Worm (Caenorhabditis elegans) whole organism, L4 larva: ENCODE results near the gene pgl-2.

Experiments
- D1046.2 ChIP-seq: fragments of 200-800 bp; sonication (Bioruptor generic); IDR thresholded peaks from 2 replicates; pipeline ENCODE4 v1.3.6; 2022; ENCODE audit warnings: missing genetic modification characterization, missing compliant biosample characterization
- F44E2.7 ChIP-seq: fragments of 200-800 bp; sonication (Bioruptor generic); IDR thresholded peaks from 2 replicates; pipeline ENCODE4 v2.1.2; 2022; ENCODE audit warnings: missing genetic modification characterization, missing compliant biosample characterization
- F49E8.2 ChIP-seq: sonication (generic microtip); optimal IDR thresholded peaks from 2 replicates; lab custom pipeline; 2016; ENCODE audit warnings: missing compliant biosample characterization, mild to moderate bottlenecking, missing genetic modification characterization, borderline replicate concordance
- R02D3.7 ChIP-seq: fragments of 150-350 bp; sonication (generic microtip); optimal IDR thresholded peaks from 3 replicates; lab custom pipeline; 2014; ENCODE audit warnings: missing biosample characterization, missing genetic modification characterization
- T26A8.4 ChIP-seq: fragments of 200-800 bp; sonication (Bioruptor generic); IDR thresholded peaks from 2 replicates; pipeline ENCODE4 v1.3.6; 2022; ENCODE audit warnings: missing genetic modification characterization, missing compliant biosample characterization
- Y48G9A.11 ChIP-seq: fragments of 200-800 bp; sonication (Bioruptor generic); IDR thresholded peaks from 2 replicates; pipeline ENCODE4 v1.3.6; 2022; ENCODE audit warnings: missing genetic modification reagents, missing genetic modification characterization, missing compliant biosample characterization
- Y5F2A.4 ChIP-seq: fragments of 200-800 bp; sonication (Bioruptor generic); optimal IDR thresholded peaks from 2 replicates; lab custom pipeline; 2018; ENCODE audit warnings: mild to moderate bottlenecking, missing genetic modification characterization, missing compliant biosample characterization
- ZK337.2 ChIP-seq: fragments of 200-800 bp; sonication (Bioruptor generic); IDR thresholded peaks from 2 replicates; pipeline ENCODE4 v1.3.6; 2022; ENCODE audit warnings: missing genetic modification reagents, missing genetic modification characterization, missing compliant biosample characterization
- ZK546.5 ChIP-seq, 2 experiments: sonication (generic microtip); optimal IDR thresholded peaks; 2 replicates each; lab custom pipeline; 2017; ENCODE audit warnings: missing biosample characterization in 2 of 2, missing genetic modification characterization in 2 of 2
- aha-1 ChIP-seq: fragments of 150-350 bp; peaks from one replicate; lab custom pipeline; 2014; ENCODE audit warnings: missing biosample characterization, missing genetic modification characterization
- aly-2 ChIP-seq: sonication (generic microtip); optimal IDR thresholded peaks from 2 replicates; lab custom pipeline; 2018; ENCODE audit warnings: missing biosample characterization, missing genetic modification characterization
- ama-1 ChIP-seq: fragments of 150-350 bp; optimal IDR thresholded peaks from 2 replicates; lab custom pipeline; 2014; ENCODE audit warnings: inconsistent platforms, mixed read lengths
- arid-1 ChIP-seq: fragments of 200-800 bp; sonication (Bioruptor generic); conservative IDR thresholded peaks from 2 replicates; pipeline ENCODE4 v1.3.6; 2022; ENCODE audit warnings: missing genetic modification reagents, missing genetic modification characterization, missing compliant biosample characterization
- attf-4 ChIP-seq: sonication (generic microtip); optimal IDR thresholded peaks from 3 replicates; lab custom pipeline; 2017; ENCODE audit warnings: missing biosample characterization, missing genetic modification characterization
- ceh-28 ChIP-seq: fragments of 150-350 bp; optimal IDR thresholded peaks from 2 replicates; lab custom pipeline; 2014; ENCODE audit warnings: missing biosample characterization, missing genetic modification reagents, missing genetic modification characterization
- ctbp-1 ChIP-seq: fragments of 200-800 bp; sonication (Bioruptor generic); IDR thresholded peaks from 2 replicates; pipeline ENCODE4 v1.3.6; 2022; ENCODE audit warnings: missing genetic modification reagents, missing genetic modification characterization, missing compliant biosample characterization
- daf-12 ChIP-seq: fragments of 150-350 bp; optimal IDR thresholded peaks from 2 replicates; lab custom pipeline; 2014; ENCODE audit warnings: missing biosample characterization, missing genetic modification reagents, missing genetic modification characterization
- daf-16 ChIP-seq, 3 experiments: sonication (generic microtip); optimal IDR thresholded peaks; 2 replicates each; lab custom pipeline; 2016 to 2017; ENCODE audit warnings: missing genetic modification characterization in 3 of 3, missing genetic modification reagents in 3 of 3, mild to moderate bottlenecking in 2 of 3, missing compliant biosample characterization in 2 of 3, missing biosample characterization in 1 of 3, moderate library complexity in 1 of 3
- daf-8 ChIP-seq: fragments of 200-800 bp; sonication (Bioruptor generic); IDR thresholded peaks from 2 replicates; pipeline ENCODE4 v1.3.6; 2022; ENCODE audit warnings: missing genetic modification characterization, missing compliant biosample characterization
- dmd-6 ChIP-seq: fragments of 200-800 bp; sonication (Bioruptor generic); IDR thresholded peaks from 2 replicates; pipeline ENCODE4 v1.3.6; 2022; ENCODE audit warnings: missing genetic modification reagents, missing genetic modification characterization, missing compliant biosample characterization
- dmd-9 ChIP-seq: fragments of 200-800 bp; sonication (Bioruptor generic); IDR thresholded peaks from 2 replicates; pipeline ENCODE4 v1.3.6; 2022; ENCODE audit warnings: missing genetic modification reagents, missing genetic modification characterization, missing compliant biosample characterization
- duxl-1 ChIP-seq: sonication (generic microtip); optimal IDR thresholded peaks from 2 replicates; lab custom pipeline; 2016; ENCODE audit warnings: mild to moderate bottlenecking, missing genetic modification characterization, moderate library complexity, missing compliant biosample characterization; ENCODE audit not compliant: poor library complexity
- egl-27 ChIP-seq: sonication (generic microtip); optimal IDR thresholded peaks from 3 replicates; lab custom pipeline; 2017; ENCODE audit warnings: missing biosample characterization, missing genetic modification reagents, missing genetic modification characterization
- egl-43 ChIP-seq: fragments of 200-800 bp; sonication (Bioruptor generic); IDR thresholded peaks from 2 replicates; pipeline ENCODE4 v1.3.6; 2022; ENCODE audit warnings: missing genetic modification reagents, missing genetic modification characterization, missing compliant biosample characterization
- fos-1 ChIP-seq: fragments of 150-350 bp; optimal IDR thresholded peaks from 2 replicates; lab custom pipeline; 2014; ENCODE audit warnings: missing biosample characterization, missing genetic modification characterization
- gei-8 ChIP-seq: fragments of 200-800 bp; sonication (Bioruptor generic); optimal IDR thresholded peaks from 2 replicates; lab custom pipeline; 2018; ENCODE audit warnings: mild to moderate bottlenecking, missing genetic modification characterization, missing compliant biosample characterization
- hlh-30 ChIP-seq: sonication (generic microtip); optimal IDR thresholded peaks from 2 replicates; lab custom pipeline; 2017; ENCODE audit warnings: antibody characterized with exemption, mild to moderate bottlenecking, missing genetic modification characterization, missing compliant biosample characterization; ENCODE audit not compliant: insufficient read depth
- lin-1 ChIP-seq: fragments of 200-800 bp; sonication (Bioruptor generic); IDR thresholded peaks from 2 replicates; pipeline ENCODE4 v1.3.6; 2022; ENCODE audit warnings: missing genetic modification reagents, missing genetic modification characterization, missing compliant biosample characterization
- lin-29 ChIP-seq: fragments of 200-800 bp; sonication (Bioruptor generic); IDR thresholded peaks from 2 replicates; pipeline ENCODE4 v1.3.6; 2022; ENCODE audit warnings: missing genetic modification reagents, missing genetic modification characterization, missing compliant biosample characterization
- lin-38 ChIP-seq: fragments of 200-800 bp; sonication (Bioruptor generic); IDR thresholded peaks from 2 replicates; pipeline ENCODE4 v1.3.6; 2022; ENCODE audit warnings: missing genetic modification reagents, missing genetic modification characterization, missing compliant biosample characterization
- lir-3 ChIP-seq: sonication (generic microtip); optimal IDR thresholded peaks from 2 replicates; lab custom pipeline; 2016; ENCODE audit warnings: mild to moderate bottlenecking, missing genetic modification characterization, missing compliant biosample characterization
- lsy-2 ChIP-seq, 2 experiments: fragments of 150-350 bp in 1 of 2; sonication (generic microtip) in 1 of 2; optimal IDR thresholded peaks; 2 replicates each; lab custom pipeline; 2014 to 2017; ENCODE audit warnings: missing biosample characterization in 2 of 2, missing genetic modification characterization in 2 of 2
- mdl-1 ChIP-seq, 2 experiments: fragments of 150-350 bp in 1 of 2; sonication (generic microtip) in 1 of 2; optimal IDR thresholded peaks; 2 replicates each; lab custom pipeline; 2014 to 2017; ENCODE audit warnings: missing biosample characterization in 2 of 2, missing genetic modification characterization in 2 of 2
- mdt-29 ChIP-seq: fragments of 200-800 bp; sonication (Bioruptor generic); IDR thresholded peaks from 2 replicates; pipeline ENCODE4 v1.3.6; 2022; ENCODE audit warnings: missing genetic modification reagents, missing genetic modification characterization, missing compliant biosample characterization
- mep-1 ChIP-seq: fragments of 150-350 bp; sonication (generic microtip); optimal IDR thresholded peaks from 3 replicates; lab custom pipeline; 2014; ENCODE audit warnings: missing biosample characterization, missing genetic modification characterization
- mes-2 ChIP-seq: sonication (generic microtip); optimal IDR thresholded peaks from 2 replicates; lab custom pipeline; 2016; ENCODE audit warnings: missing genotype, mild to moderate bottlenecking, missing genetic modification characterization, missing compliant biosample characterization; ENCODE audit not compliant: poor library complexity, severe bottlenecking
- mxl-2 ChIP-seq: fragments of 200-800 bp; sonication (Bioruptor generic); conservative IDR thresholded peaks from 2 replicates; pipeline ENCODE4 v1.3.6; 2022; ENCODE audit warnings: missing genetic modification reagents, missing genetic modification characterization, missing compliant biosample characterization
- nhr-10 ChIP-seq: fragments of 150-350 bp; optimal IDR thresholded peaks from 2 replicates; lab custom pipeline; 2014; ENCODE audit warnings: missing biosample characterization, missing genetic modification characterization
- nhr-102 ChIP-seq: sonication (generic microtip); optimal IDR thresholded peaks from 2 replicates; lab custom pipeline; 2016; ENCODE audit warnings: mild to moderate bottlenecking, missing genetic modification characterization, moderate library complexity, missing compliant biosample characterization
- nhr-111 ChIP-seq: fragments of 200-800 bp; sonication (Bioruptor generic); optimal IDR thresholded peaks from 2 replicates; lab custom pipeline; 2018; ENCODE audit warnings: mild to moderate bottlenecking, missing genetic modification characterization, missing compliant biosample characterization
- nhr-237 ChIP-seq: sonication (generic microtip); optimal IDR thresholded peaks from 2 replicates; lab custom pipeline; 2017; ENCODE audit warnings: missing biosample characterization, missing genetic modification characterization
- nhr-28 ChIP-seq: fragments of 150-350 bp; optimal IDR thresholded peaks from 2 replicates; lab custom pipeline; 2014; ENCODE audit warnings: missing biosample characterization, missing genetic modification characterization
- nhr-6 ChIP-seq: fragments of 150-350 bp; optimal IDR thresholded peaks from 2 replicates; lab custom pipeline; 2014; ENCODE audit warnings: missing biosample characterization, missing genetic modification characterization
- nhr-76 ChIP-seq: fragments of 150-350 bp; optimal IDR thresholded peaks from 2 replicates; lab custom pipeline; 2014; ENCODE audit warnings: missing biosample characterization, missing genetic modification characterization
- nhr-77 ChIP-seq: fragments of 150-350 bp; optimal IDR thresholded peaks from 2 replicates; lab custom pipeline; 2014; ENCODE audit warnings: missing biosample characterization, missing genetic modification characterization
- pqm-1 ChIP-seq: sonication (generic microtip); optimal IDR thresholded peaks from 2 replicates; lab custom pipeline; 2017; ENCODE audit warnings: missing biosample characterization, missing genetic modification characterization
- vab-7 ChIP-seq: fragments of 200-800 bp; sonication (Bioruptor generic); IDR thresholded peaks from 2 replicates; pipeline ENCODE4 v1.3.6; 2022; ENCODE audit warnings: missing genetic modification reagents, missing genetic modification characterization, missing compliant biosample characterization
- zfp-2 ChIP-seq: sonication (generic microtip); optimal IDR thresholded peaks from 2 replicates; lab custom pipeline; 2016; ENCODE audit warnings: mild to moderate bottlenecking, missing genetic modification characterization, missing compliant biosample characterization
- zfp-3 ChIP-seq: fragments of 200-800 bp; sonication (Bioruptor generic); conservative IDR thresholded peaks from 2 replicates; pipeline ENCODE4 v1.3.6; 2022; ENCODE audit warnings: missing genetic modification reagents, missing genetic modification characterization, missing compliant biosample characterization
- zip-2 ChIP-seq: fragments of 150-350 bp; optimal IDR thresholded peaks from 2 replicates; lab custom pipeline; 2014; ENCODE audit warnings: missing biosample characterization, missing genetic modification characterization
- ztf-11 ChIP-seq: fragments of 150-350 bp; optimal IDR thresholded peaks from 2 replicates; lab custom pipeline; 2014; ENCODE audit warnings: missing biosample characterization, missing genetic modification characterization
- ztf-7 ChIP-seq: fragments of 150-350 bp; optimal IDR thresholded peaks from 2 replicates; lab custom pipeline; 2014; ENCODE audit warnings: missing biosample characterization, missing genetic modification characterization

The pgl-2 gene

DNA sequence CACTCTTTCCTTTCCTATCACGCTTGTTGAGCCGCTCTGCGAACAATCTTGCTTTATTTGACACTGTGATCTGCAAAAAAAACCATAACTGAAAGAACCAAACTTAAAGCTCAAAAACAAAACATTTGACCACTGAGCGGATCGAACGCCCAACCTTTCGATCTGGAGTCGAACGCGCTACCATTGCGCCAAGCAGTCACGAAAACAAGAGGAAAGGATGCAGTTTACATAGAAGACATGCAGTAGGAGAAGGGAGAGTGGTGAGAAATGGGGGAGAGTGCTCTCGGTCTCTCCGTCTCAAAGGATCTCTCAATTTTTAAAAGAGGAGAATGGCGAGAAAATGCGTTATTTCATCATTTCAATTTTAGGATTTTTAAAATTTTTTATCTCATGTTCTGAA, 3.1 kb upstream of the pgl-2 start (continued):
- peak; percentile 79 for TF ChIP-seq mxl-2 (GFP tag; lab: Robert Waterston, UW)
- no peak for TF ChIP-seq attf-4 (tag; lab: Kevin White, UChicago)
- peak; percentile 84 for TF ChIP-seq aha-1 (tag; lab: Kevin White, UChicago)
- peak; percentile 74; the same call in 1 of the 2 replicates for TF ChIP-seq F44E2.7
- no peak for TF ChIP-seq daf-8 (GFP tag; lab: Robert Waterston, UW)
- no peak for TF ChIP-seq ZK546.5 (tag; optimal IDR thresholded peaks at IDR 0.05; lab: Kevin White, UChicago)
- TF ChIP-seq ceh-28 (tag; lab: Kevin White, UChicago): no peak
- peak; percentile 21 for TF ChIP-seq ama-1 (lab: Kevin White, UChicago)
- peak; percentile 97 for TF ChIP-seq egl-43 (GFP tag; lab: Robert Waterston, UW)
- TF ChIP-seq dmd-9 (GFP tag; lab: Robert Waterston, UW): peak; percentile 71; the same call in 1 of the 2 replicates
- TF ChIP-seq ZK337.2 (GFP tag; lab: Robert Waterston, UW): peak; percentile 78
- no peak for TF ChIP-seq D1046.2 (GFP tag; lab: Robert Waterston, UW)
- peak; percentile 84 for TF ChIP-seq lin-38 (GFP tag; lab: Robert Waterston, UW)
- no peak for TF ChIP-seq egl-27 (tag; lab: Kevin White, UChicago)
- TF ChIP-seq hlh-30: peak; percentile 72
- TF ChIP-seq Y48G9A.11 (GFP tag; lab: Robert Waterston, UW): peak; percentile 81
- peak; percentile 90 for TF ChIP-seq arid-1 (GFP tag; lab: Robert Waterston, UW)
- TF ChIP-seq ztf-11 (tag; lab: Kevin White, UChicago): no peak
- TF ChIP-seq nhr-111 (GFP tag; lab: Kevin White, UChicago): peak; percentile 77
- no peak for TF ChIP-seq fos-1 (tag; lab: Kevin White, UChicago)
- TF ChIP-seq nhr-102 (tag; lab: Kevin White, UChicago): peak; percentile 75
- peak; percentile 63 for TF ChIP-seq nhr-28 (tag; lab: Kevin White, UChicago)
- TF ChIP-seq aly-2 (tag; lab: Kevin White, UChicago): peak; percentile 61
- TF ChIP-seq nhr-6 (tag; lab: Kevin White, UChicago): peak; percentile 30
- peak; percentile 51 to 90 for TF ChIP-seq daf-16 (GFP tag; optimal IDR thresholded peaks at IDR 0.05; lab: Kevin White, UChicago)
- peak; percentile 53 for TF ChIP-seq daf-16 (tag; optimal IDR thresholded peaks at IDR 0.05; lab: Kevin White, UChicago)
- TF ChIP-seq daf-12 (tag; lab: Kevin White, UChicago): no peak
- TF ChIP-seq vab-7 (GFP tag; lab: Robert Waterston, UW): peak; percentile 90
- peak; percentile 92 for TF ChIP-seq lin-1 (GFP tag; lab: Robert Waterston, UW)
- TF ChIP-seq nhr-237 (tag; lab: Kevin White, UChicago): no peak
- peak; percentile 78; the same call in 1 of the 2 replicates for TF ChIP-seq zfp-3
- no peak for TF ChIP-seq nhr-76 (tag; lab: Kevin White, UChicago)
- peak; percentile 63 for TF ChIP-seq zip-2 (tag; lab: Kevin White, UChicago)
- peak; percentile 24 for TF ChIP-seq zfp-2 (tag; lab: Kevin White, UChicago)
- TF ChIP-seq nhr-10 (tag; lab: Kevin White, UChicago): no peak
- TF ChIP-seq dmd-6 (GFP tag; lab: Robert Waterston, UW): peak; percentile 47
- no peak for TF ChIP-seq mdl-1 (tag; optimal IDR thresholded peaks at IDR 0.05; lab: Kevin White, UChicago)
- peak; percentile 44 for TF ChIP-seq F49E8.2 (tag; lab: Kevin White, UChicago)
- no peak for TF ChIP-seq pqm-1 (tag; lab: Kevin White, UChicago)
- peak; percentile 76 for TF ChIP-seq mep-1 (tag; lab: Kevin White, UChicago)
- TF ChIP-seq nhr-77 (tag; lab: Kevin White, UChicago): no peak
- peak; percentile 82 for TF ChIP-seq mes-2 (tag; lab: Kevin White, UChicago)
- TF ChIP-seq mdt-29 (GFP tag; lab: Robert Waterston, UW): peak; percentile 57; the same call in 1 of the 2 replicates
- TF ChIP-seq ctbp-1: peak; percentile 90
- peak; percentile 85 for TF ChIP-seq T26A8.4 (GFP tag; lab: Robert Waterston, UW)
- TF ChIP-seq Y5F2A.4: peak; percentile 41
- TF ChIP-seq lsy-2 (tag; optimal IDR thresholded peaks at IDR 0.05; lab: Kevin White, UChicago): peak; percentile 36 to 68
- TF ChIP-seq ztf-7 (tag; lab: Kevin White, UChicago): peak; percentile 81
- peak; percentile 75 for TF ChIP-seq lir-3
- TF ChIP-seq duxl-1 (tag; lab: Kevin White, UChicago): peak; percentile 85
- TF ChIP-seq R02D3.7 (tag; lab: Kevin White, UChicago): no peak
- peak; percentile 65; the same call in 1 of the 2 replicates for TF ChIP-seq lin-29 (GFP tag; lab: Robert Waterston, UW)
- peak; percentile 71 for TF ChIP-seq gei-8 (GFP tag; lab: Kevin White, UChicago)
